Worm (Caenorhabditis elegans) whole organism, midembryonic: ENCODE results near the gene F19D8.2.

Experiments
- cog-1 ChIP-seq: sonication (generic microtip); optimal IDR thresholded peaks from 2 replicates; lab custom pipeline; 2016; ENCODE audit warnings: missing genetic modification characterization, missing compliant biosample characterization
- ref-1 ChIP-seq: fragments of 200-800 bp; sonication (Bioruptor generic); conservative IDR thresholded peaks from 2 replicates; pipeline ENCODE4 v1.3.6; 2022; ENCODE audit warnings: missing genetic modification reagents, missing genetic modification characterization, missing compliant biosample characterization

DNA sequence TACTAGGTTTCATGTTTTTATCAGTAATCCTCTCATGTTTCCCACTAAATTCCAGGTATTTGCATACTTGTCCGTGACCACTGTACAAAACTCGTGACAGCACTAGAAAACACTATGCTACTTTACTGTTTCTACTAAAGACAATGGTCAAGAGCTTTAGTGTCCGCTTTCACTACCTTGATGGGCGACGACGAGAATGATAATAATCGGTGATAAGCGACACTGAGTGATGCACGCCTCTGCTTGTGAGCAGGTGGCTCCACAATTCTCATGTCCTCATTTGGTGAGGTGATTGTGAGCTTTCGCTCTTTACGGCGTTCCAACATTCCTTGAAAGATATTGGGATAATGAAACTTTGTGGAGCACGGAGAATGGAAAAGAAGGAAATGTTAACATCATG is 31.0 kb upstream of the F19D8.2 start:
- TF ChIP-seq ref-1 (GFP tag; lab: Robert Waterston, UW): no peak
- no peak for TF ChIP-seq cog-1
